Fruit fly (Drosophila melanogaster) whole organism, embryonic: Measurements from ENCODE around the gene Rdh.

Source experiments
- Antp ChIP-seq: fragments of 200-800 bp; sonication (Bioruptor generic); optimal IDR thresholded peaks from 3 replicates; lab custom pipeline; 2016; ENCODE audit warnings: missing biosample characterization, missing genetic modification characterization
- Atf-2 ChIP-seq: fragments of 200-800 bp; sonication (Bioruptor generic); optimal IDR thresholded peaks from 2 replicates; lab custom pipeline; 2016; ENCODE audit warnings: missing biosample characterization, missing genetic modification characterization
- Awh ChIP-seq: fragments of 200-800 bp; sonication (Bioruptor generic); IDR thresholded peaks from 2 replicates; pipeline ENCODE4, ENCODE4 v1.3.6; 2022; ENCODE audit warnings: missing biosample characterization, missing genetic modification characterization
- Bdp1 ChIP-seq: fragments of 200-800 bp; sonication (Bioruptor generic); optimal IDR thresholded peaks from 3 replicates; lab custom pipeline; 2016; ENCODE audit warnings: missing biosample characterization, missing genetic modification characterization
- CG12219 ChIP-seq: fragments of 200-800 bp; sonication (Bioruptor generic); optimal IDR thresholded peaks from 3 replicates; lab custom pipeline; 2018; ENCODE audit warnings: missing biosample characterization, mild to moderate bottlenecking, missing genetic modification characterization
- CG15479 ChIP-seq: fragments of 200-800 bp; sonication (Bioruptor generic); optimal IDR thresholded peaks from 3 replicates; lab custom pipeline; 2019; ENCODE audit warnings: missing biosample characterization, mild to moderate bottlenecking, missing genetic modification characterization, moderate library complexity
- CG1603 ChIP-seq: fragments of 200-800 bp; sonication (Bioruptor generic); optimal IDR thresholded peaks from 2 replicates; lab custom pipeline; 2019; ENCODE audit warnings: missing biosample characterization, mild to moderate bottlenecking, missing genetic modification characterization, moderate library complexity
- CG16815 ChIP-seq: fragments of 200-800 bp; sonication (Bioruptor generic); optimal IDR thresholded peaks from 3 replicates; lab custom pipeline; 2017; ENCODE audit warnings: missing biosample characterization, mild to moderate bottlenecking, missing genetic modification characterization
- CG31224 ChIP-seq: fragments of 200-800 bp; sonication (Bioruptor generic); IDR thresholded peaks from 2 replicates; pipeline ENCODE4 v1.3.6; 2022; ENCODE audit warnings: missing biosample characterization, missing genetic modification characterization
- CG31441 ChIP-seq: fragments of 200-800 bp; sonication (Bioruptor generic); IDR thresholded peaks from 2 replicates; pipeline ENCODE4 v1.3.6; 2022; ENCODE audit warnings: missing biosample characterization, missing genetic modification characterization
- CG3281 ChIP-seq: fragments of 200-800 bp; sonication (Bioruptor generic); optimal IDR thresholded peaks from 3 replicates; lab custom pipeline; 2017; ENCODE audit warnings: missing biosample characterization, mild to moderate bottlenecking, missing genetic modification characterization
- CG33557 ChIP-seq: fragments of 200-800 bp; sonication (Bioruptor generic); optimal IDR thresholded peaks from 2 replicates; lab custom pipeline; 2019; ENCODE audit warnings: missing biosample characterization, mild to moderate bottlenecking, missing genetic modification characterization, moderate library complexity
- CG34376 ChIP-seq: fragments of 200-800 bp; sonication (Bioruptor generic); optimal IDR thresholded peaks from 2 replicates; lab custom pipeline; 2018; ENCODE audit warnings: missing biosample characterization, mild to moderate bottlenecking, missing genetic modification characterization
- CG3995 ChIP-seq: fragments of 200-800 bp; sonication (Bioruptor generic); optimal IDR thresholded peaks from 3 replicates; lab custom pipeline; 2016; ENCODE audit warnings: missing biosample characterization, missing genetic modification characterization
- CG6272 ChIP-seq: fragments of 200-800 bp; sonication (Bioruptor generic); IDR thresholded peaks from 2 replicates; pipeline ENCODE4 v1.3.6; 2022; ENCODE audit warnings: missing biosample characterization, missing genetic modification characterization
- CG6654 ChIP-seq: fragments of 200-800 bp; sonication (Bioruptor generic); optimal IDR thresholded peaks from 2 replicates; lab custom pipeline; 2017; ENCODE audit warnings: missing biosample characterization, mild to moderate bottlenecking, missing genetic modification characterization
- CG7928 ChIP-seq: fragments of 200-800 bp; sonication (Bioruptor generic); optimal IDR thresholded peaks from 2 replicates; lab custom pipeline; 2017; ENCODE audit warnings: missing biosample characterization, mild to moderate bottlenecking, missing genetic modification characterization
- CG8765 ChIP-seq: fragments of 200-800 bp; sonication (Bioruptor generic); IDR thresholded peaks from 2 replicates; pipeline ENCODE4 v1.3.6; 2022; ENCODE audit warnings: missing biosample characterization, missing genetic modification characterization
- CTCF ChIP-seq: fragments of 200-800 bp; sonication (Bioruptor generic); optimal IDR thresholded peaks from 2 replicates; lab custom pipeline; 2017; ENCODE audit warnings: missing biosample characterization, mild to moderate bottlenecking, missing genetic modification characterization, moderate library complexity
- Deaf1 ChIP-seq: fragments of 200-800 bp; optimal IDR thresholded peaks from 3 replicates; lab custom pipeline; 2019; ENCODE audit warnings: missing biosample characterization, mild to moderate bottlenecking, missing genetic modification characterization, moderate library complexity
- Dfd ChIP-seq, 2 experiments: fragments of >200 bp; optimal IDR thresholded peaks; 2 replicates each; lab custom pipeline; 2017; ENCODE audit warnings: missing biosample characterization in 2 of 2, missing genetic modification characterization in 2 of 2
- Dref ChIP-seq: fragments of 200-800 bp; sonication (Bioruptor generic); IDR thresholded peaks from 2 replicates; pipeline ENCODE4 v1.3.6; 2022; ENCODE audit warnings: missing biosample characterization, missing genetic modification characterization
- Ets65A ChIP-seq: fragments of 200-800 bp; sonication (Bioruptor generic); peaks from one replicate; lab custom pipeline; 2016; ENCODE audit warnings: missing biosample characterization, missing genetic modification characterization
- HLH4C ChIP-seq: fragments of 200-800 bp; sonication (Bioruptor generic); IDR thresholded peaks from 3 replicates; pipeline ENCODE4 v1.3.6; 2022; ENCODE audit warnings: missing biosample characterization, missing genetic modification characterization; ENCODE audit not compliant: partially characterized antibody
- HLH54F ChIP-seq: fragments of 200-800 bp; sonication (Bioruptor generic); optimal IDR thresholded peaks from 3 replicates; lab custom pipeline; 2016; ENCODE audit warnings: missing biosample characterization, missing genetic modification characterization
- HLHmδ ChIP-seq: fragments of 200-800 bp; sonication (Bioruptor generic); optimal IDR thresholded peaks from 2 replicates; lab custom pipeline; 2018; ENCODE audit warnings: missing biosample characterization, mild to moderate bottlenecking, missing genetic modification characterization, moderate library complexity
- HmgZ ChIP-seq: fragments of 200-800 bp; sonication (Bioruptor generic); optimal IDR thresholded peaks from 2 replicates; lab custom pipeline; 2018; ENCODE audit warnings: missing biosample characterization, mild to moderate bottlenecking, missing genetic modification characterization
- Jarid2 ChIP-seq: fragments of 200-800 bp; sonication (Bioruptor generic); optimal IDR thresholded peaks from 3 replicates; lab custom pipeline; 2017; ENCODE audit warnings: mild to moderate bottlenecking, missing biosample characterization, missing genetic modification reagents, missing genetic modification characterization
- Med ChIP-seq: fragments of 200-800 bp; sonication (Bioruptor generic); peaks from one replicate; lab custom pipeline; 2016; ENCODE audit warnings: missing biosample characterization, missing genetic modification characterization, mild to moderate bottlenecking, inconsistent platforms, moderate library complexity
- Myb ChIP-seq: fragments of 200-800 bp; sonication (Bioruptor generic); optimal IDR thresholded peaks from 2 replicates; lab custom pipeline; 2016; ENCODE audit warnings: missing biosample characterization, missing genetic modification characterization
- Side ChIP-seq: fragments of 200-800 bp; sonication (Bioruptor generic); optimal IDR thresholded peaks from 2 replicates; lab custom pipeline; 2016; ENCODE audit warnings: missing biosample characterization, missing genetic modification characterization
- Sry-β ChIP-seq: fragments of 200-800 bp; sonication (Bioruptor generic); optimal IDR thresholded peaks from 2 replicates; lab custom pipeline; 2018; ENCODE audit warnings: missing biosample characterization, mild to moderate bottlenecking, missing genetic modification characterization, moderate library complexity
- Vsx1 ChIP-seq: fragments of 200-800 bp; sonication (Bioruptor generic); optimal IDR thresholded peaks from 2 replicates; lab custom pipeline; 2017; ENCODE audit warnings: missing biosample characterization, mild to moderate bottlenecking, missing genetic modification characterization, missing genetic modification reagents
- ac ChIP-seq: fragments of 200-800 bp; sonication (Bioruptor generic); optimal IDR thresholded peaks from 3 replicates; lab custom pipeline; 2017; ENCODE audit warnings: missing biosample characterization, mild to moderate bottlenecking, missing genetic modification characterization
- ap ChIP-seq: fragments of 200-800 bp; sonication (Bioruptor generic); IDR thresholded peaks from 2 replicates; pipeline ENCODE4 v1.3.6; 2022; ENCODE audit warnings: missing biosample characterization, missing genetic modification characterization
- cas ChIP-seq: fragments of 200-800 bp; sonication (Bioruptor generic); IDR thresholded peaks from 2 replicates; pipeline ENCODE4 v1.3.6; 2022; ENCODE audit warnings: missing biosample characterization, missing genetic modification characterization
- caup ChIP-seq: fragments of 200-800 bp; sonication (Bioruptor generic); optimal IDR thresholded peaks from 3 replicates; lab custom pipeline; 2017; ENCODE audit warnings: missing biosample characterization, mild to moderate bottlenecking, missing genetic modification characterization, moderate library complexity; ENCODE audit not compliant: severe bottlenecking
- ci ChIP-seq: fragments of 200-800 bp; sonication (Bioruptor generic); IDR thresholded peaks from 3 replicates; pipeline ENCODE4 v1.3.6; 2022; ENCODE audit warnings: missing biosample characterization, missing genetic modification characterization
- crol ChIP-seq: fragments of 200-800 bp; sonication (Bioruptor generic); IDR thresholded peaks from 2 replicates; pipeline ENCODE4 v1.3.6; 2022; ENCODE audit warnings: missing biosample characterization, missing genetic modification characterization
- dpn ChIP-seq, 2 experiments: fragments of 200-800 bp; sonication (Bioruptor generic); optimal IDR thresholded peaks; 3 replicates each; lab custom pipeline; 2016; ENCODE audit warnings: missing biosample characterization in 2 of 2, missing genetic modification characterization in 2 of 2
- en ChIP-seq: fragments of 200-800 bp; sonication (Bioruptor generic); optimal IDR thresholded peaks from 2 replicates; lab custom pipeline; 2016; ENCODE audit warnings: missing biosample characterization, missing genetic modification characterization
- eyg ChIP-seq: fragments of 200-800 bp; sonication (Bioruptor generic); optimal IDR thresholded peaks from 3 replicates; lab custom pipeline; 2016; ENCODE audit warnings: missing biosample characterization, missing genetic modification characterization
- fu2 ChIP-seq: fragments of 200-800 bp; sonication (Bioruptor generic); optimal IDR thresholded peaks from 2 replicates; lab custom pipeline; 2016; ENCODE audit warnings: missing biosample characterization, missing genetic modification characterization
- hth ChIP-seq: fragments of >200 bp; optimal IDR thresholded peaks from 2 replicates; lab custom pipeline; 2017; ENCODE audit warnings: inconsistent platforms
- lilli ChIP-seq: fragments of 200-800 bp; sonication (Bioruptor generic); optimal IDR thresholded peaks from 3 replicates; lab custom pipeline; 2016; ENCODE audit warnings: missing biosample characterization, missing genetic modification characterization
- lola ChIP-seq, 3 experiments: fragments of >200 bp in 2 of 3; fragments of 200-800 bp in 1 of 3; sonication (Bioruptor generic) in 1 of 3; optimal IDR thresholded peaks; 2 replicates each; lab custom pipeline; 2017 to 2019; ENCODE audit warnings: missing biosample characterization in 3 of 3, missing genetic modification characterization in 3 of 3, mild to moderate bottlenecking in 1 of 3, moderate library complexity in 1 of 3
- nerfin-2 ChIP-seq: fragments of 200-800 bp; sonication (Bioruptor generic); IDR thresholded peaks from 2 replicates; pipeline ENCODE4 v1.3.6; 2022; ENCODE audit warnings: missing biosample characterization, missing genetic modification characterization; ENCODE audit not compliant: partially characterized antibody
- onecut ChIP-seq: fragments of 200-800 bp; sonication (Bioruptor generic); IDR thresholded peaks from 2 replicates; pipeline ENCODE4 v1.3.6; 2022; ENCODE audit warnings: missing biosample characterization, missing genetic modification characterization
- p53 ChIP-seq: fragments of 200-800 bp; sonication (Bioruptor generic); optimal IDR thresholded peaks from 2 replicates; lab custom pipeline; 2016; ENCODE audit warnings: missing biosample characterization, missing genetic modification characterization
- sima ChIP-seq: fragments of 200-800 bp; sonication (Bioruptor generic); optimal IDR thresholded peaks from 2 replicates; lab custom pipeline; 2016; ENCODE audit warnings: missing biosample characterization, missing genetic modification characterization
- sob ChIP-seq: fragments of 200-800 bp; sonication (Bioruptor generic); IDR thresholded peaks from 2 replicates; pipeline ENCODE4 v1.3.6; 2022; ENCODE audit warnings: missing biosample characterization, missing genetic modification characterization
- ttk ChIP-seq: fragments of 200-800 bp; sonication (Bioruptor generic); IDR thresholded peaks from 2 replicates; pipeline ENCODE4 v2.1.2; 2022; ENCODE audit warnings: missing biosample characterization, missing genetic modification characterization

The Rdh gene

DNA sequence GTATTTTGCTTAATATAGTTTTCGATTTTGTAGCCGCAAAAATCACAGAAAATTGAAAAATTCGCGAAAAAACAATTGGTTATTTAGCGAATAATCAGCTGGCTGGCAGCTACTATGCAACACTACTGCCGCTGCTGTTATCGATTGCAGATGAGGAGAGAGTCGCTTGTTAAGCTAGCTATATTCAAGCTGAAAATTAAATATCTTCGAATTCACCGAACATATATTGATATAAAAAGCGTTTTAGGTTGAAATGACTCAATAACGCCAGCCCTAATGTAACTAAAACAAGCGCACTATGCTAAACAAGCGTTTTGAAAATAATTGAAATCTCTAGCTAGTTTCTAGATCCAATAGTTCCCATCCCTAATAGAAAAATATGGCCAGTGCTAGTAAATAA is 18.9 kb upstream of the Rdh start, which contains the start of the genes CG32264, ntc and IntS10 (continued):
- TF ChIP-seq CG16815 (GFP tag; lab: Kevin White, UChicago) (peak; percentile 64), Deaf1 (tag; lab: Kevin White, UChicago) (peak; percentile 17), fu2 (peak; percentile 79), Bdp1 (GFP tag; lab: Kevin White, UChicago) (peak; percentile 53), CG3281 (peak; percentile 65), ci (0 out of 3 replicates have a peak, but pooled peaks have one; percentile 15), Sry-β (peak; percentile 92), Antp (GFP tag; lab: Kevin White, UChicago) (peak; percentile 71), HLHmδ (GFP tag; lab: Kevin White, UChicago) (no peak), CG8765 (GFP tag; lab: Robert Waterston, UW) (no peak), p53 (GFP tag; lab: Kevin White, UChicago) (peak; percentile 19), CG33557 (GFP tag; lab: Kevin White, UChicago) (peak; percentile 51), Jarid2 (GFP tag; lab: Kevin White, UChicago) (no peak), Myb (peak; percentile 73), CG31224 (GFP tag; lab: Robert Waterston, UW) (peak; percentile 56), Vsx1 (no peak), en (GFP tag; lab: Kevin White, UChicago) (peak; percentile 49), CG1603 (peak; percentile 36), lola (GFP tag; optimal IDR thresholded peaks at IDR 0.05; lab: Kevin White, UChicago) (peak in 1 of 3 experiments; percentile 58), Med (peak; percentile 97), onecut (GFP tag; lab: Robert Waterston, UW) (no peak), ac (GFP tag; lab: Kevin White, UChicago) (no peak), lilli (GFP tag; lab: Kevin White, UChicago) (peak; percentile 86), CTCF (GFP tag; lab: Kevin White, UChicago) (no peak), hth (lab: Kevin White, UChicago) (no peak), cas (GFP tag; lab: Robert Waterston, UW) (peak; percentile 30; the same call in 1 of the 2 replicates), HmgZ (tag; lab: Kevin White, UChicago) (peak; percentile 80), ttk (0 out of 2 replicates have a peak, but pooled peaks have one; percentile 35), dpn (GFP tag; optimal IDR thresholded peaks at IDR 0.05; lab: Kevin White, UChicago) (peak; percentile 81 to 82), nerfin-2 (GFP tag; lab: Robert Waterston, UW) (no peak), Dfd (GFP tag; optimal IDR thresholded peaks at IDR 0.05; lab: Kevin White, UChicago) (no peak), sob (GFP tag; lab: Robert Waterston, UW) (peak; percentile 77), Awh (GFP tag; lab: Robert Waterston, UW) (no peak), CG12219 (GFP tag; lab: Kevin White, UChicago) (peak; percentile 29), CG3995 (no peak), Dref (GFP tag; lab: Robert Waterston, UW) (peak; percentile 72), caup (GFP tag; lab: Kevin White, UChicago) (peak; percentile 77), CG31441 (GFP tag; lab: Robert Waterston, UW) (no peak), HLH4C (GFP tag; lab: Robert Waterston, UW) (peak; percentile 60; the same call in 2 of the 3 replicates), Atf-2 (peak; percentile 49), sima (peak; percentile 22), eyg (GFP tag; lab: Kevin White, UChicago) (peak; percentile 62), CG7928 (GFP tag; lab: Kevin White, UChicago) (peak; percentile 36), CG6654 (GFP tag; lab: Kevin White, UChicago) (no peak), HLH54F (GFP tag; lab: Kevin White, UChicago) (peak; percentile 84), crol (GFP tag; lab: Robert Waterston, UW) (no peak), Ets65A (GFP tag; lab: Kevin White, UChicago) (peak; percentile 97), CG34376 (GFP tag; lab: Kevin White, UChicago) (peak; percentile 68), Side (GFP tag; lab: Kevin White, UChicago) (peak; percentile 82), CG6272 (GFP tag; lab: Robert Waterston, UW) (peak; percentile 64; the same call in 1 of the 2 replicates), CG15479 (GFP tag; lab: Kevin White, UChicago) (no peak), ap (GFP tag; lab: Robert Waterston, UW) (peak; percentile 21; the same call in 1 of the 2 replicates)
